Worm (Caenorhabditis elegans) whole organism, late embryonic: ENCODE measurements around the gene taf-13.

Experiments used
- K09A11.1 ChIP-seq: sonication (generic microtip); optimal IDR thresholded peaks from 2 replicates; lab custom pipeline; 2017; ENCODE audit warnings: antibody characterized with exemption, mild to moderate bottlenecking, missing genetic modification characterization, missing compliant biosample characterization; ENCODE audit not compliant: insufficient read depth
- ceh-18 ChIP-seq: sonication (generic microtip); optimal IDR thresholded peaks from 2 replicates; lab custom pipeline; 2016; ENCODE audit warnings: missing genetic modification characterization, missing compliant biosample characterization
- ceh-9 ChIP-seq: sonication (generic microtip); optimal IDR thresholded peaks from 2 replicates; lab custom pipeline; 2016; ENCODE audit warnings: mild to moderate bottlenecking, missing genetic modification characterization, inconsistent platforms, missing compliant biosample characterization
- elt-4 ChIP-seq: sonication (generic microtip); optimal IDR thresholded peaks from 2 replicates; lab custom pipeline; 2016; ENCODE audit warnings: missing genetic modification characterization, missing compliant biosample characterization
- pha-4 ChIP-seq: fragments of 150-350 bp; optimal IDR thresholded peaks from 2 replicates; lab custom pipeline; 2018; ENCODE audit warnings: missing biosample characterization, missing genetic modification reagents, missing genetic modification characterization
- unc-55 ChIP-seq: sonication (generic microtip); optimal IDR thresholded peaks from 2 replicates; lab custom pipeline; 2017; ENCODE audit warnings: missing biosample characterization, missing genetic modification reagents, missing genetic modification characterization

- no peak for TF ChIP-seq unc-55 (GFP tag; lab: Kevin White, UChicago)
- no peak for TF ChIP-seq ceh-9 (tag; lab: Kevin White, UChicago)
- no peak for TF ChIP-seq elt-4 (tag; lab: Kevin White, UChicago)
- TF ChIP-seq K09A11.1 (tag; lab: Kevin White, UChicago): no peak
- no peak for TF ChIP-seq pha-4
- no peak for TF ChIP-seq ceh-18 (tag; lab: Kevin White, UChicago)
These were observed 1.9 kb downstream of the taf-13 start for ce11 chrII:10603560-10603959.
